Worm (Caenorhabditis elegans): ENCODE data around the gene lgc-33.

DNA sequence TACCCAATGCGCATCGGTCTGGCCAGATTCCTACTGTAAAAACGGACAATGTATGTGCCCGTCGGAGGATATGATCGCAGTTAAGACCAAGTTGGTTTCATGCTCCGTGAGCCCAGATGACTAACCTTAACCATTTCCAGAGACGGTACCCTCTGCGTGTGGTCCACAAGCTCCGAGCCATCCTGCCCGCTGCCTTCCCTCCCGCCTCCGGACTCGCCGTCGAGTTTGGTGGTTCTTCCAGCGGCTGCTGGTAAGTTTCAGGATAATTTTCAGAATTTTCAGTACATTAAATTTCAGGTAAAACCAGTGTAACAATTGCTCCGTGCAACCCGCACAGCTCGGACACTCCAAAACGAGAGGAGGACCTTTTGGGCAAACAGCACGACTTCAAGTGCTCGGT lies 15.5 kb downstream of the lgc-33 start:
- TF ChIP-seq ama-1 (optimal IDR thresholded peaks at IDR 0.05) (no peak), sea-1 (GFP tag; conservative IDR thresholded peaks at IDR 0.05) (no peak), ceh-36 (tag; optimal IDR thresholded peaks at IDR 0.05) (no peak), scrt-1 (GFP tag; IDR thresholded peaks at IDR 0.05) (no peak), tbx-11 (GFP tag; IDR thresholded peaks at IDR 0.05) (no peak), ceh-13 (GFP tag; optimal IDR thresholded peaks at IDR 0.05) (no peak), hnd-1 (tag; optimal IDR thresholded peaks at IDR 0.05) (no peak), tra-4 (tag; optimal IDR thresholded peaks at IDR 0.05) (no peak), B0310.2 (tag; optimal IDR thresholded peaks at IDR 0.05) (no peak), hmg-4 (GFP tag; optimal IDR thresholded peaks at IDR 0.05) (no peak), tbx-37 (GFP tag; conservative IDR thresholded peaks at IDR 0.05) (no peak), flt-1 (GFP tag; IDR thresholded peaks at IDR 0.05) (no peak), F13C5.2 (tag; optimal IDR thresholded peaks at IDR 0.05) (no peak)
